Worm (Caenorhabditis elegans) whole organism, late embryonic: ENCODE measurements around the gene nhr-108.
A peak's percentile ranks its signal among the peaks of the same experiment; 100 is the strongest.

ENCODE experiments used
- C08G9.2 ChIP-seq: sonication (generic microtip); optimal IDR thresholded peaks from 2 replicates; lab custom pipeline; 2016; ENCODE audit warnings: mild to moderate bottlenecking, missing genetic modification characterization, moderate library complexity, missing compliant biosample characterization
- F13H6.1 ChIP-seq: sonication (generic microtip); optimal IDR thresholded peaks from 2 replicates; lab custom pipeline; 2016; ENCODE audit warnings: missing genetic modification characterization, missing compliant biosample characterization
- T23F11.4 ChIP-seq: fragments of 200-800 bp; sonication (Bioruptor generic); optimal IDR thresholded peaks from 2 replicates; lab custom pipeline; 2018; ENCODE audit warnings: mild to moderate bottlenecking, missing genetic modification characterization, missing compliant biosample characterization
- ahr-1 ChIP-seq: sonication (generic microtip); optimal IDR thresholded peaks from 2 replicates; lab custom pipeline; 2016; ENCODE audit warnings: missing genetic modification characterization, missing compliant biosample characterization
- ceh-18 ChIP-seq: sonication (generic microtip); optimal IDR thresholded peaks from 2 replicates; lab custom pipeline; 2016; ENCODE audit warnings: missing genetic modification characterization, missing compliant biosample characterization
- ceh-24 ChIP-seq: sonication (generic microtip); optimal IDR thresholded peaks from 2 replicates; lab custom pipeline; 2016; ENCODE audit warnings: mild to moderate bottlenecking, missing genetic modification characterization, missing compliant biosample characterization
- ceh-34 ChIP-seq: sonication (generic microtip); optimal IDR thresholded peaks from 2 replicates; lab custom pipeline; 2016; ENCODE audit warnings: mild to moderate bottlenecking, missing genetic modification characterization, missing compliant biosample characterization
- ceh-48 ChIP-seq: sonication (generic microtip); optimal IDR thresholded peaks from 2 replicates; lab custom pipeline; 2016; ENCODE audit warnings: missing genetic modification characterization, inconsistent platforms, missing compliant biosample characterization
- che-1 ChIP-seq: sonication (generic microtip); optimal IDR thresholded peaks from 2 replicates; lab custom pipeline; 2016; ENCODE audit warnings: mild to moderate bottlenecking, missing genetic modification characterization, missing compliant biosample characterization
- fkh-6 ChIP-seq: sonication (generic microtip); optimal IDR thresholded peaks from 2 replicates; lab custom pipeline; 2016; ENCODE audit warnings: missing genetic modification characterization, missing compliant biosample characterization
- hlh-13 ChIP-seq: fragments of 200-800 bp; sonication (Bioruptor generic); optimal IDR thresholded peaks from 2 replicates; lab custom pipeline; 2018; ENCODE audit warnings: mild to moderate bottlenecking, missing genetic modification characterization, missing compliant biosample characterization
- hlh-15 ChIP-seq: sonication (generic microtip); optimal IDR thresholded peaks from 2 replicates; lab custom pipeline; 2016; ENCODE audit warnings: missing genetic modification characterization, missing compliant biosample characterization
- nfya-1 ChIP-seq: sonication (generic microtip); optimal IDR thresholded peaks from 2 replicates; lab custom pipeline; 2017; ENCODE audit warnings: missing genetic modification characterization, mild to moderate bottlenecking, missing compliant biosample characterization, antibody characterized with exemption, moderate library complexity
- nhr-11 ChIP-seq: fragments of 150-350 bp; optimal IDR thresholded peaks from 2 replicates; lab custom pipeline; 2014; ENCODE audit warnings: missing biosample characterization, missing genetic modification characterization
- npax-4 ChIP-seq: sonication (generic microtip); optimal IDR thresholded peaks from 2 replicates; lab custom pipeline; 2016; ENCODE audit warnings: missing genetic modification characterization, missing compliant biosample characterization
- pag-3 ChIP-seq: sonication (generic microtip); optimal IDR thresholded peaks from 2 replicates; lab custom pipeline; 2016; ENCODE audit warnings: missing compliant biosample characterization, missing genetic modification characterization, borderline replicate concordance
- ref-2 ChIP-seq: sonication (generic microtip); optimal IDR thresholded peaks from 2 replicates; lab custom pipeline; 2016; ENCODE audit warnings: missing genetic modification characterization, missing compliant biosample characterization
- sox-4 ChIP-seq: sonication (generic microtip); optimal IDR thresholded peaks from 2 replicates; lab custom pipeline; 2017; ENCODE audit warnings: mild to moderate bottlenecking, missing genetic modification characterization, inconsistent platforms, missing compliant biosample characterization
- tbx-2 ChIP-seq: sonication (generic microtip); optimal IDR thresholded peaks from 2 replicates; lab custom pipeline; 2016; ENCODE audit warnings: missing genetic modification characterization, missing compliant biosample characterization
- tbx-7 ChIP-seq: sonication (generic microtip); optimal IDR thresholded peaks from 2 replicates; lab custom pipeline; 2016; ENCODE audit warnings: missing genotype, missing genetic modification characterization, missing compliant biosample characterization

The nhr-108 gene

DNA sequence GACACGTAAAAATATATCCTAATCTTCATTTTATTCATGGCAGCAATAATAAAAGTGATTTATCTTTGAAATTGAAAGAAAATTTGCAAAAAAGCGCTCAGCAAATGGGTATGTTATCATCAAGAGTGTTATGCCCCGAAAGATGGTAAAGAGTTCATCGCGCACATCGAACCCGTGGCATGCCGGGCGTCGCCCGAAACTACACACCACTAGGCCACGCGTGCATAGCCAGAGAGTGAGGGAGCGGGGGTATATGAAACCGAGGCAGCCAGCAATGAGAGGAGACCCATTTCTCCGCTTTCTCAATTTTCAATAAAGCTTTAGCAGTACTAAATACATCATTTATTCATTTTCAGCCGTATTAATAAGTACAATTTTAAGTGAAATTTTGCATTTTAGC, 50.5 kb downstream of the nhr-108 start (continued):
- TF ChIP-seq npax-4, result peak; percentile 98
- peak; percentile 90 for TF ChIP-seq nfya-1 (tag; lab: Kevin White, UChicago)
- TF ChIP-seq sox-4 (tag; lab: Kevin White, UChicago), result peak; percentile 99
- peak; percentile 99 for TF ChIP-seq hlh-13 (GFP tag; lab: Kevin White, UChicago)
- peak; percentile 82 for TF ChIP-seq tbx-7 (tag; lab: Kevin White, UChicago)
- TF ChIP-seq fkh-6, result peak; percentile 97
- TF ChIP-seq C08G9.2 (tag; lab: Kevin White, UChicago), result peak; percentile 97
- TF ChIP-seq T23F11.4 (GFP tag; lab: Kevin White, UChicago), result peak; percentile 99
- TF ChIP-seq ceh-24, result peak; percentile 99
- TF ChIP-seq tbx-2 (tag; lab: Kevin White, UChicago), result peak; percentile 98
- peak; percentile 98 for TF ChIP-seq F13H6.1
- TF ChIP-seq ceh-18 (tag; lab: Kevin White, UChicago), result peak; percentile 96
- TF ChIP-seq che-1 (tag; lab: Kevin White, UChicago), result peak; percentile 98
- peak; percentile 99 for TF ChIP-seq ref-2 (tag; lab: Kevin White, UChicago)
- peak; percentile 98 for TF ChIP-seq ahr-1 (tag; lab: Kevin White, UChicago)
- no peak for TF ChIP-seq nhr-11 (tag; lab: Kevin White, UChicago)
- TF ChIP-seq ceh-34 (tag; lab: Kevin White, UChicago), result peak; percentile 99
- TF ChIP-seq ceh-48 (tag; lab: Kevin White, UChicago), result peak; percentile 99
- TF ChIP-seq hlh-15 (tag; lab: Kevin White, UChicago), result peak; percentile 98
- TF ChIP-seq pag-3 (tag; lab: Kevin White, UChicago), result peak; percentile 96
- TF ChIP-seq, all 69 proteins: peak for 64
